Worm (Caenorhabditis elegans) whole organism, late embryonic: Measurements from ENCODE around the gene C44B9.2.

Experiments
- C38D4.7 ChIP-seq: fragments of 200-800 bp; sonication (Bioruptor generic); optimal IDR thresholded peaks from 2 replicates; lab custom pipeline; 2018; ENCODE audit warnings: mild to moderate bottlenecking, missing genetic modification characterization, moderate library complexity, missing compliant biosample characterization
- K02D7.2 ChIP-seq: sonication (generic microtip); optimal IDR thresholded peaks from 2 replicates; lab custom pipeline; 2017; ENCODE audit warnings: mild to moderate bottlenecking, missing genetic modification characterization, missing compliant biosample characterization
- Y22D7AL.16 ChIP-seq: sonication (generic microtip); optimal IDR thresholded peaks from 2 replicates; lab custom pipeline; 2016; ENCODE audit warnings: missing genetic modification characterization, missing compliant biosample characterization
- ceh-14 ChIP-seq: sonication (generic microtip); optimal IDR thresholded peaks from 2 replicates; lab custom pipeline; 2016; ENCODE audit warnings: missing genotype, missing genetic modification characterization, missing compliant biosample characterization
- ceh-18 ChIP-seq: sonication (generic microtip); optimal IDR thresholded peaks from 2 replicates; lab custom pipeline; 2016; ENCODE audit warnings: missing genetic modification characterization, missing compliant biosample characterization
- ceh-22 ChIP-seq: sonication (generic microtip); optimal IDR thresholded peaks from 2 replicates; lab custom pipeline; 2017; ENCODE audit warnings: missing biosample characterization, missing genetic modification characterization
- ceh-24 ChIP-seq: sonication (generic microtip); optimal IDR thresholded peaks from 2 replicates; lab custom pipeline; 2016; ENCODE audit warnings: mild to moderate bottlenecking, missing genetic modification characterization, missing compliant biosample characterization
- ceh-30 ChIP-seq: fragments of 150-350 bp; optimal IDR thresholded peaks from 2 replicates; lab custom pipeline; 2014; ENCODE audit warnings: missing biosample characterization, missing genetic modification characterization
- ceh-45 ChIP-seq: fragments of 200-800 bp; sonication (Bioruptor generic); IDR thresholded peaks from 2 replicates; pipeline ENCODE4 v1.3.6; 2022; ENCODE audit warnings: missing genetic modification reagents, missing genetic modification characterization, missing compliant biosample characterization
- ceh-6 ChIP-seq: fragments of 200-800 bp; sonication (Bioruptor generic); optimal IDR thresholded peaks from 2 replicates; lab custom pipeline; 2018; ENCODE audit warnings: mild to moderate bottlenecking, missing genetic modification characterization, missing compliant biosample characterization
- dmd-4 ChIP-seq: sonication (generic microtip); optimal IDR thresholded peaks from 2 replicates; lab custom pipeline; 2016; ENCODE audit warnings: borderline replicate concordance, missing genetic modification characterization, missing compliant biosample characterization
- dve-1 ChIP-seq: sonication (generic microtip); optimal IDR thresholded peaks from 2 replicates; lab custom pipeline; 2017; ENCODE audit warnings: antibody characterized with exemption, mild to moderate bottlenecking, missing genetic modification characterization, missing compliant biosample characterization
- eyg-1 ChIP-seq: sonication (generic microtip); optimal IDR thresholded peaks from 2 replicates; lab custom pipeline; 2016; ENCODE audit warnings: missing genotype, missing genetic modification characterization, missing compliant biosample characterization
- fax-1 ChIP-seq: sonication (generic microtip); optimal IDR thresholded peaks from 2 replicates; lab custom pipeline; 2016; ENCODE audit warnings: missing genotype, missing genetic modification characterization, missing compliant biosample characterization
- gmeb-2 ChIP-seq: sonication (generic microtip); optimal IDR thresholded peaks from 2 replicates; lab custom pipeline; 2016; ENCODE audit warnings: missing genetic modification characterization, inconsistent platforms, missing compliant biosample characterization
- hlh-30 ChIP-seq: sonication (generic microtip); optimal IDR thresholded peaks from 2 replicates; lab custom pipeline; 2017; ENCODE audit warnings: antibody characterized with exemption, missing genetic modification characterization, missing compliant biosample characterization; ENCODE audit not compliant: insufficient read depth
- hlh-8 ChIP-seq: sonication (generic microtip); optimal IDR thresholded peaks from 2 replicates; lab custom pipeline; 2016; ENCODE audit warnings: missing genotype, missing genetic modification characterization, missing compliant biosample characterization
- lim-6 ChIP-seq: sonication (generic microtip); optimal IDR thresholded peaks from 2 replicates; lab custom pipeline; 2016; ENCODE audit warnings: missing genetic modification characterization, missing compliant biosample characterization
- lin-11 ChIP-seq: fragments of 200-800 bp; sonication (Bioruptor generic); optimal IDR thresholded peaks from 2 replicates; lab custom pipeline; 2018; ENCODE audit warnings: mild to moderate bottlenecking, missing genetic modification characterization, missing compliant biosample characterization
- madf-2 ChIP-seq: sonication (generic microtip); optimal IDR thresholded peaks from 2 replicates; lab custom pipeline; 2017; ENCODE audit warnings: missing genetic modification characterization, missing compliant biosample characterization
- mec-3 ChIP-seq: sonication (generic microtip); optimal IDR thresholded peaks from 2 replicates; lab custom pipeline; 2016; ENCODE audit warnings: borderline replicate concordance, missing genetic modification characterization, missing compliant biosample characterization
- nhr-11 ChIP-seq: fragments of 150-350 bp; optimal IDR thresholded peaks from 2 replicates; lab custom pipeline; 2014; ENCODE audit warnings: missing biosample characterization, missing genetic modification characterization
- nhr-232 ChIP-seq: sonication (generic microtip); optimal IDR thresholded peaks from 2 replicates; lab custom pipeline; 2016; ENCODE audit warnings: missing genetic modification characterization, missing compliant biosample characterization
- npax-4 ChIP-seq: sonication (generic microtip); optimal IDR thresholded peaks from 2 replicates; lab custom pipeline; 2016; ENCODE audit warnings: missing genetic modification characterization, missing compliant biosample characterization
- pag-3 ChIP-seq: sonication (generic microtip); optimal IDR thresholded peaks from 2 replicates; lab custom pipeline; 2016; ENCODE audit warnings: missing compliant biosample characterization, missing genetic modification characterization, borderline replicate concordance
- pat-9 ChIP-seq: fragments of 200-800 bp; sonication (Bioruptor generic); optimal IDR thresholded peaks from 2 replicates; lab custom pipeline; 2018; ENCODE audit warnings: mild to moderate bottlenecking, missing genetic modification characterization, moderate library complexity, missing compliant biosample characterization
- pqm-1 ChIP-seq: sonication (generic microtip); optimal IDR thresholded peaks from 2 replicates; lab custom pipeline; 2016; ENCODE audit warnings: missing genetic modification characterization, missing compliant biosample characterization
- pros-1 ChIP-seq: fragments of 150-350 bp; optimal IDR thresholded peaks from 2 replicates; lab custom pipeline; 2014; ENCODE audit warnings: missing biosample characterization, missing genetic modification reagents, missing genetic modification characterization
- sdc-2 ChIP-seq: sonication (generic microtip); optimal IDR thresholded peaks from 2 replicates; lab custom pipeline; 2016; ENCODE audit warnings: missing genotype, missing genetic modification characterization, missing compliant biosample characterization
- sox-2 ChIP-seq: fragments of 200-800 bp; sonication (Bioruptor generic); IDR thresholded peaks from 2 replicates; pipeline ENCODE4 v1.3.6; 2022; ENCODE audit warnings: missing genetic modification reagents, missing genetic modification characterization, missing compliant biosample characterization
- syd-9 ChIP-seq: sonication (generic microtip); optimal IDR thresholded peaks from 2 replicates; lab custom pipeline; 2016; ENCODE audit warnings: mild to moderate bottlenecking, missing genetic modification characterization, moderate library complexity, missing compliant biosample characterization
- tbx-2 ChIP-seq: sonication (generic microtip); optimal IDR thresholded peaks from 2 replicates; lab custom pipeline; 2016; ENCODE audit warnings: missing genetic modification characterization, missing compliant biosample characterization
- ttx-3 ChIP-seq: sonication (generic microtip); optimal IDR thresholded peaks from 2 replicates; lab custom pipeline; 2016; ENCODE audit warnings: missing genetic modification reagents, missing genetic modification characterization, missing compliant biosample characterization
- unc-42 ChIP-seq: sonication (generic microtip); optimal IDR thresholded peaks from 2 replicates; lab custom pipeline; 2016; ENCODE audit warnings: missing genotype, missing genetic modification characterization, missing compliant biosample characterization
- unc-86 ChIP-seq: sonication (generic microtip); optimal IDR thresholded peaks from 2 replicates; lab custom pipeline; 2016; ENCODE audit warnings: missing genetic modification characterization, missing compliant biosample characterization
- ztf-16 ChIP-seq: sonication (generic microtip); optimal IDR thresholded peaks from 2 replicates; lab custom pipeline; 2017; ENCODE audit warnings: missing genetic modification characterization, missing compliant biosample characterization

C44B9.2 gene

ce11 chrIII:10914971-10915370, 39.7 kb downstream of the C44B9.2 start:
- TF ChIP-seq unc-42 (tag; lab: Kevin White, UChicago) = no peak
- no peak for TF ChIP-seq ceh-24 (tag; lab: Kevin White, UChicago)
- no peak for TF ChIP-seq C38D4.7
- no peak for TF ChIP-seq fax-1 (tag; lab: Kevin White, UChicago)
- no peak for TF ChIP-seq dmd-4 (tag; lab: Kevin White, UChicago)
- no peak for TF ChIP-seq K02D7.2
- no peak for TF ChIP-seq nhr-232 (tag; lab: Kevin White, UChicago)
- no peak for TF ChIP-seq ceh-6
- TF ChIP-seq, all 69 proteins: peak for 0

- TF ChIP-seq hlh-8 = no peak
- TF ChIP-seq sdc-2 (tag; lab: Kevin White, UChicago) = no peak
- TF ChIP-seq syd-9 (tag; lab: Kevin White, UChicago) = no peak
- TF ChIP-seq fax-1 (tag; lab: Kevin White, UChicago) = no peak
- no peak for TF ChIP-seq unc-86 (tag; lab: Kevin White, UChicago)
- TF ChIP-seq ztf-16 (tag; lab: Kevin White, UChicago) = no peak
- TF ChIP-seq gmeb-2 = no peak
- TF ChIP-seq lim-6 (tag; lab: Kevin White, UChicago) = no peak
- no peak for TF ChIP-seq pag-3 (tag; lab: Kevin White, UChicago)
- TF ChIP-seq ceh-22 = no peak
- TF ChIP-seq sox-2 (GFP tag; lab: Robert Waterston, UW) = no peak
- no peak for TF ChIP-seq ceh-30 (tag; lab: Kevin White, UChicago)
- no peak for TF ChIP-seq pros-1 (tag; lab: Kevin White, UChicago)
- no peak for TF ChIP-seq hlh-30
- TF ChIP-seq pat-9 (tag; lab: Kevin White, UChicago) = no peak
- no peak for TF ChIP-seq dve-1 (tag; lab: Kevin White, UChicago)
- no peak for TF ChIP-seq mec-3 (tag; lab: Kevin White, UChicago)
- no peak for TF ChIP-seq ceh-24 (tag; lab: Kevin White, UChicago)
- TF ChIP-seq lin-11 (tag; lab: Kevin White, UChicago) = no peak
- no peak for TF ChIP-seq C38D4.7
These were observed 44.8 kb downstream of the C44B9.2 start, which contains the start of gene vab-7 for ce11 chrIII:10920044-10920443. Gene vab-7 (plus strand): TSS chrIII:10920344.

- TF ChIP-seq eyg-1 (tag; lab: Kevin White, UChicago) (no peak), ceh-22 (no peak), ceh-45 (0 out of 2 replicates have a peak, but pooled peaks have one; percentile 26)
These were observed 46.2 kb downstream of the C44B9.2 start for ce11 chrIII:10921474-10921873.

- no peak for TF ChIP-seq pqm-1 (tag; lab: Kevin White, UChicago)
- no peak for TF ChIP-seq tbx-2 (tag; lab: Kevin White, UChicago)
- TF ChIP-seq sox-2 (GFP tag; lab: Robert Waterston, UW) = no peak
- TF ChIP-seq unc-86 (tag; lab: Kevin White, UChicago) = no peak
- no peak for TF ChIP-seq Y22D7AL.16
- no peak for TF ChIP-seq dve-1 (tag; lab: Kevin White, UChicago)
- no peak for TF ChIP-seq ztf-16 (tag; lab: Kevin White, UChicago)
- TF ChIP-seq nhr-232 (tag; lab: Kevin White, UChicago) = no peak
- TF ChIP-seq dmd-4 (tag; lab: Kevin White, UChicago) = no peak
- TF ChIP-seq fax-1 (tag; lab: Kevin White, UChicago) = no peak
- TF ChIP-seq npax-4 (tag; lab: Kevin White, UChicago) = no peak
- no peak for TF ChIP-seq ttx-3 (tag; lab: Kevin White, UChicago)
- TF ChIP-seq nhr-11 (tag; lab: Kevin White, UChicago) = no peak
- TF ChIP-seq madf-2 (tag; lab: Kevin White, UChicago) = no peak
- TF ChIP-seq ceh-18 (tag; lab: Kevin White, UChicago) = no peak
- no peak for TF ChIP-seq ceh-14
These were observed 48.3 kb downstream of the C44B9.2 start for ce11 chrIII:10923539-10923938.
